Fruit fly (Drosophila melanogaster): Measurements from ENCODE around the gene Obp83a.
A peak's percentile ranks its signal among the peaks of the same experiment; 100 is the strongest.

The Obp83a gene

dm6 chr3R:6008202-6009062 lies 33.4 kb upstream of the Obp83a start, which contains the start of gene Rm62 (continued):
- peak; percentile 10 for TF ChIP-seq CG4707 (GFP tag; optimal IDR thresholded peaks at IDR 0.05)
- peak; percentile 21; the same call in 1 of the 2 replicates for TF ChIP-seq CG9932 (GFP tag; IDR thresholded peaks at IDR 0.05)
- peak; percentile 48 for TF ChIP-seq gcm (GFP tag; optimal IDR thresholded peaks at IDR 0.05)
- TF ChIP-seq ato (GFP tag; IDR thresholded peaks at IDR 0.05; ENCODE audit: partially characterized antibody) = 0 out of 2 replicates have a peak, but pooled peaks have one; percentile 45
- peak; percentile 18 for TF ChIP-seq CG15269 (tag; optimal IDR thresholded peaks at IDR 0.05)
- TF ChIP-seq Vsx1 (GFP tag; optimal IDR thresholded peaks at IDR 0.05) = no peak
- peak; percentile 29 for TF ChIP-seq B-H2 (GFP tag; optimal IDR thresholded peaks at IDR 0.05)
- no peak for TF ChIP-seq CG15696 (tag; optimal IDR thresholded peaks at IDR 0.05)
- TF ChIP-seq sna (GFP tag; IDR thresholded peaks at IDR 0.05; ENCODE audit: partially characterized antibody) = peak; percentile 60
- no peak for TF ChIP-seq da (GFP tag; optimal IDR thresholded peaks at IDR 0.05)
- TF ChIP-seq CG3281 (GFP tag; optimal IDR thresholded peaks at IDR 0.05) = peak; percentile 55
- TF ChIP-seq zfh1 (GFP tag; IDR thresholded peaks at IDR 0.05) = peak; percentile 28; the same call in 1 of the 3 replicates
- peak; percentile 12 for TF ChIP-seq bcd (GFP tag; optimal IDR thresholded peaks at IDR 0.05)
- peak; percentile 94 for TF ChIP-seq bigmax (GFP tag; optimal IDR thresholded peaks at IDR 0.05)
- peak; percentile 44 for TF ChIP-seq Fer1 (GFP tag; optimal IDR thresholded peaks at IDR 0.05)
- peak; percentile 47 for TF ChIP-seq trem (tag; optimal IDR thresholded peaks at IDR 0.05)
- TF ChIP-seq h (optimal IDR thresholded peaks at IDR 0.05) = no peak
- TF ChIP-seq CG12391 (tag; optimal IDR thresholded peaks at IDR 0.05) = no peak
- TF ChIP-seq Nf-YC (tag; optimal IDR thresholded peaks at IDR 0.05) = peak; percentile 20
- no peak for TF ChIP-seq CHES-1-like (GFP tag; optimal IDR thresholded peaks at IDR 0.05)
- TF ChIP-seq gfzf (GFP tag; optimal IDR thresholded peaks at IDR 0.05) = peak; percentile 88
- peak; percentile 91 for TF ChIP-seq CG17385 (GFP tag; optimal IDR thresholded peaks at IDR 0.05)
- no peak for TF ChIP-seq CG17802 (tag; optimal IDR thresholded peaks at IDR 0.05)
- peak; percentile 61 for TF ChIP-seq Jarid2 (GFP tag; optimal IDR thresholded peaks at IDR 0.05)
- peak; percentile 37; the same call in 2 of the 3 replicates for TF ChIP-seq CG16813 (GFP tag; IDR thresholded peaks at IDR 0.05; ENCODE audit: partially characterized antibody)
- TF ChIP-seq CG4854 (GFP tag; optimal IDR thresholded peaks at IDR 0.05) = no peak
- TF ChIP-seq CG14710 (tag; optimal IDR thresholded peaks at IDR 0.05) = peak; percentile 1
- peak; percentile 41 for TF ChIP-seq ac (GFP tag; optimal IDR thresholded peaks at IDR 0.05)
- no peak for TF ChIP-seq CG13775 (GFP tag; optimal IDR thresholded peaks at IDR 0.05)
- peak; percentile 52 for TF ChIP-seq sob (GFP tag; IDR thresholded peaks at IDR 0.05)
- no peak for TF ChIP-seq HmgD (GFP tag; optimal IDR thresholded peaks at IDR 0.05)
- TF ChIP-seq CG13624 (GFP tag; optimal IDR thresholded peaks at IDR 0.05) = peak; percentile 57
- TF ChIP-seq Pdp1 (GFP tag; optimal IDR thresholded peaks at IDR 0.05) = peak in 1 of 2 experiments; percentile 91
- TF ChIP-seq CG32767 (GFP tag; IDR thresholded peaks at IDR 0.05) = peak; percentile 94
- no peak for TF ChIP-seq CG9437 (GFP tag; optimal IDR thresholded peaks at IDR 0.05)
- TF ChIP-seq salm (tag; optimal IDR thresholded peaks at IDR 0.05) = no peak
- TF ChIP-seq Bteb2 (GFP tag; optimal IDR thresholded peaks at IDR 0.05) = no peak
- peak; percentile 60 for TF ChIP-seq oc (tag; optimal IDR thresholded peaks at IDR 0.05)
- TF ChIP-seq kni (GFP tag; optimal IDR thresholded peaks at IDR 0.05) = peak; percentile 12
- peak; percentile 67 for TF ChIP-seq BEAF-32 (GFP tag; optimal IDR thresholded peaks at IDR 0.05)
- TF ChIP-seq CG17186 (GFP tag; optimal IDR thresholded peaks at IDR 0.05) = peak; percentile 57
- TF ChIP-seq Xrp1 (GFP tag; IDR thresholded peaks at IDR 0.05) = peak; percentile 40; the same call in 1 of the 2 replicates
- TF ChIP-seq row (GFP tag; IDR thresholded peaks at IDR 0.05) = peak; percentile 52; the same call in 2 of the 3 replicates
- peak; percentile 75 for TF ChIP-seq onecut (GFP tag; IDR thresholded peaks at IDR 0.05)
- TF ChIP-seq hbn (GFP tag; IDR thresholded peaks at IDR 0.05; ENCODE audit: partially characterized antibody) = peak; percentile 21; the same call in 1 of the 2 replicates
- no peak for TF ChIP-seq CG31365 (tag; optimal IDR thresholded peaks at IDR 0.05)
- TF ChIP-seq Antp (GFP tag; optimal IDR thresholded peaks at IDR 0.05) = peak; percentile 30

All from whole organism, embryonic.